Worm (Caenorhabditis elegans): Measurements from ENCODE around the gene unc-96.

unc-96 gene

ce11 chrX:608392-608791, 12.7 kb downstream of the unc-96 start, which contains the start of gene F13C5.5:
Gene F13C5.5, minus strand, starts transcription at chrX:608492.
- TF ChIP-seq sem-4 (tag; optimal IDR thresholded peaks at IDR 0.05) (no peak), F13H6.1 (tag; optimal IDR thresholded peaks at IDR 0.05) (peak; percentile 18)

- TF ChIP-seq unc-39 (tag; optimal IDR thresholded peaks at IDR 0.05), result no peak
- no peak for TF ChIP-seq F13H6.1 (tag; optimal IDR thresholded peaks at IDR 0.05)
- TF ChIP-seq lsy-2 (tag; optimal IDR thresholded peaks at IDR 0.05), result no peak
- TF ChIP-seq crh-2 (tag; optimal IDR thresholded peaks at IDR 0.05), result no peak
- no peak for TF ChIP-seq nhr-10 (tag; optimal IDR thresholded peaks at IDR 0.05)
- no peak for TF ChIP-seq ztf-4 (tag; optimal IDR thresholded peaks at IDR 0.05)
- no peak for TF ChIP-seq R02D3.7 (tag; optimal IDR thresholded peaks at IDR 0.05)
- no peak for TF ChIP-seq lin-13 (GFP tag; optimal IDR thresholded peaks at IDR 0.05)
- no peak for TF ChIP-seq unc-62 (GFP tag; optimal IDR thresholded peaks at IDR 0.05)
- no peak for TF ChIP-seq nhr-12 (tag; optimal IDR thresholded peaks at IDR 0.05)
- no peak for TF ChIP-seq C34F6.9 (tag; optimal IDR thresholded peaks at IDR 0.05)
- TF ChIP-seq ceh-16 (tag; optimal IDR thresholded peaks at IDR 0.05), result no peak
Observed at ce11 chrX:601860-602259, 19.2 kb downstream of the unc-96 start, which contains the start of gene F13C5.1. Gene F13C5.1, plus strand, starts transcription at chrX:602160.

ce11 chrX:601340-601757, 19.7 kb downstream of the unc-96 start:
- no peak for TF ChIP-seq elt-1 (tag; optimal IDR thresholded peaks at IDR 0.05)
- no peak for TF ChIP-seq egl-27 (tag; optimal IDR thresholded peaks at IDR 0.05)
- TF ChIP-seq ZK546.5 (tag; optimal IDR thresholded peaks at IDR 0.05), result no peak
- TF ChIP-seq lsy-2 (tag; optimal IDR thresholded peaks at IDR 0.05), result peak in 1 of 2 experiments; percentile 4
- TF ChIP-seq mbf-1 (tag; optimal IDR thresholded peaks at IDR 0.05), result no peak
- TF ChIP-seq unc-55 (GFP tag; optimal IDR thresholded peaks at IDR 0.05), result peak; percentile 76
- no peak for TF ChIP-seq peb-1 (tag; optimal IDR thresholded peaks at IDR 0.05)
- no peak for TF ChIP-seq nhr-11 (tag; optimal IDR thresholded peaks at IDR 0.05)
- TF ChIP-seq nhr-23 (tag; optimal IDR thresholded peaks at IDR 0.05), result no peak
- no peak for TF ChIP-seq R02D3.7 (tag; optimal IDR thresholded peaks at IDR 0.05)
- TF ChIP-seq C34F6.9 (tag; optimal IDR thresholded peaks at IDR 0.05), result peak; percentile 62
- TF ChIP-seq ceh-82 (tag; optimal IDR thresholded peaks at IDR 0.05), result no peak
- TF ChIP-seq crh-2 (tag; optimal IDR thresholded peaks at IDR 0.05), result peak; percentile 43
- peak; percentile 37 for TF ChIP-seq F13H6.1 (tag; optimal IDR thresholded peaks at IDR 0.05)
- TF ChIP-seq aly-2 (tag; optimal IDR thresholded peaks at IDR 0.05), result no peak
- TF ChIP-seq mdl-1 (tag; optimal IDR thresholded peaks at IDR 0.05), result peak in 1 of 2 experiments; percentile 37
- peak; percentile 61 for TF ChIP-seq zag-1 (tag; optimal IDR thresholded peaks at IDR 0.05)
- TF ChIP-seq unc-39 (tag; optimal IDR thresholded peaks at IDR 0.05), result no peak
- peak; percentile 66 for TF ChIP-seq nhr-129 (tag; optimal IDR thresholded peaks at IDR 0.05)
- TF ChIP-seq lin-11 (tag; optimal IDR thresholded peaks at IDR 0.05), result peak; percentile 30
- no peak for TF ChIP-seq snpc-4 (tag; optimal IDR thresholded peaks at IDR 0.05)
- TF ChIP-seq sma-3 (GFP tag; optimal IDR thresholded peaks at IDR 0.05), result no peak
- TF ChIP-seq skn-1 (tag; optimal IDR thresholded peaks at IDR 0.05), result no peak
- peak; percentile 18 for TF ChIP-seq sem-4 (tag; optimal IDR thresholded peaks at IDR 0.05)
- no peak for TF ChIP-seq nhr-25 (tag; optimal IDR thresholded peaks at IDR 0.05)
- TF ChIP-seq ztf-4 (tag; optimal IDR thresholded peaks at IDR 0.05), result no peak
- no peak for TF ChIP-seq ztf-11 (tag; optimal IDR thresholded peaks at IDR 0.05)
- TF ChIP-seq Y55F3AM.14 (GFP tag; optimal IDR thresholded peaks at IDR 0.05), result no peak
- TF ChIP-seq blmp-1 (tag; optimal IDR thresholded peaks at IDR 0.05; ENCODE audit: insufficient read depth), result no peak
- no peak for TF ChIP-seq sma-9 (GFP tag; optimal IDR thresholded peaks at IDR 0.05)
- no peak for TF ChIP-seq sma-9 (tag; optimal IDR thresholded peaks at IDR 0.05)

- no peak for TF ChIP-seq dmd-4 (tag; optimal IDR thresholded peaks at IDR 0.05)
- TF ChIP-seq gmeb-1 (tag; optimal IDR thresholded peaks at IDR 0.05), result peak; percentile 20
- TF ChIP-seq C34F6.9 (tag; optimal IDR thresholded peaks at IDR 0.05), result peak; percentile 38
- TF ChIP-seq skn-1 (tag; optimal IDR thresholded peaks at IDR 0.05), result peak; percentile 8
- peak in 1 of 2 experiments; percentile 24 for TF ChIP-seq lsy-2 (tag; optimal IDR thresholded peaks at IDR 0.05)
- TF ChIP-seq nhr-6 (tag; optimal IDR thresholded peaks at IDR 0.05), result no peak
- TF ChIP-seq nhr-129 (tag; optimal IDR thresholded peaks at IDR 0.05), result peak; percentile 55
- TF ChIP-seq peb-1 (tag; optimal IDR thresholded peaks at IDR 0.05), result no peak
- TF ChIP-seq R02D3.7 (tag; optimal IDR thresholded peaks at IDR 0.05), result no peak
- peak; percentile 74 for TF ChIP-seq crh-2 (tag; optimal IDR thresholded peaks at IDR 0.05)
- TF ChIP-seq sma-9 (GFP tag; optimal IDR thresholded peaks at IDR 0.05), result peak; percentile 72
- no peak for TF ChIP-seq sma-9 (tag; optimal IDR thresholded peaks at IDR 0.05)
- TF ChIP-seq lin-13 (GFP tag; optimal IDR thresholded peaks at IDR 0.05), result no peak
Observed at ce11 chrX:600671-601070, 20.4 kb downstream of the unc-96 start.
